Fruit fly (Drosophila melanogaster) whole organism, prepupa: Measurements from ENCODE around the gene CG14968.

Experiments
- Blimp-1 ChIP-seq: fragments of 200-800 bp; sonication (Bioruptor generic); optimal IDR thresholded peaks from 3 replicates; lab custom pipeline; 2017; ENCODE audit warnings: missing biosample characterization, missing genetic modification characterization, mild to moderate bottlenecking, moderate library complexity, missing genetic modification reagents
- CG10631 ChIP-seq: fragments of 200-800 bp; sonication (Bioruptor generic); optimal IDR thresholded peaks from 2 replicates; lab custom pipeline; 2016; ENCODE audit warnings: missing biosample characterization, missing genetic modification characterization
- CG10669 ChIP-seq: fragments of 200-800 bp; sonication (Bioruptor generic); optimal IDR thresholded peaks from 3 replicates; lab custom pipeline; 2018; ENCODE audit warnings: missing biosample characterization, mild to moderate bottlenecking, missing genetic modification characterization, moderate library complexity
- CG11762 ChIP-seq: fragments of 200-800 bp; sonication (Bioruptor generic); optimal IDR thresholded peaks from 3 replicates; lab custom pipeline; 2016; ENCODE audit warnings: missing biosample characterization, missing genetic modification characterization; ENCODE audit not compliant: insufficient read depth
- CG11902 ChIP-seq: fragments of 200-800 bp; sonication (Bioruptor generic); optimal IDR thresholded peaks from 3 replicates; lab custom pipeline; 2016; ENCODE audit warnings: missing biosample characterization, missing genetic modification characterization
- CG15336 ChIP-seq: fragments of 200-800 bp; sonication (Bioruptor generic); IDR thresholded peaks from 2 replicates; pipeline ENCODE4 v1.3.6; 2022; ENCODE audit warnings: missing biosample characterization, missing genetic modification characterization
- CG1621 ChIP-seq: fragments of 200-800 bp; sonication (Bioruptor generic); optimal IDR thresholded peaks from 3 replicates; lab custom pipeline; 2018; ENCODE audit warnings: missing biosample characterization, mild to moderate bottlenecking, missing genetic modification characterization
- CG16779 ChIP-seq: fragments of 200-800 bp; sonication (Bioruptor generic); optimal IDR thresholded peaks from 3 replicates; lab custom pipeline; 2017; ENCODE audit warnings: missing biosample characterization, mild to moderate bottlenecking, missing genetic modification characterization
- CG3032 ChIP-seq: fragments of 200-800 bp; optimal IDR thresholded peaks from 2 replicates; lab custom pipeline; 2019; ENCODE audit warnings: missing biosample characterization, mild to moderate bottlenecking, missing genetic modification characterization, moderate library complexity
- CG31627 ChIP-seq: fragments of 200-800 bp; sonication (Bioruptor generic); optimal IDR thresholded peaks from 3 replicates; lab custom pipeline; 2016; ENCODE audit warnings: missing biosample characterization, missing genetic modification characterization
- CG32006 ChIP-seq: fragments of 200-800 bp; sonication (Bioruptor generic); optimal IDR thresholded peaks from 3 replicates; lab custom pipeline; 2017; ENCODE audit warnings: missing biosample characterization, mild to moderate bottlenecking, missing genetic modification characterization
- CG34406 ChIP-seq: fragments of 200-800 bp; sonication (Bioruptor generic); optimal IDR thresholded peaks from 3 replicates; lab custom pipeline; 2016; ENCODE audit warnings: missing biosample characterization, missing genetic modification characterization
- CG3919 ChIP-seq: fragments of 200-800 bp; sonication (Bioruptor generic); optimal IDR thresholded peaks from 3 replicates; lab custom pipeline; 2016; ENCODE audit warnings: missing biosample characterization, missing genetic modification characterization
- CG4318 ChIP-seq: fragments of 200-800 bp; sonication (Bioruptor generic); optimal IDR thresholded peaks from 3 replicates; lab custom pipeline; 2017; ENCODE audit warnings: missing biosample characterization, mild to moderate bottlenecking, missing genetic modification characterization
- CG6163 ChIP-seq: fragments of 200-800 bp; sonication (Bioruptor generic); IDR thresholded peaks from 3 replicates; pipeline ENCODE4 v1.3.6; 2022; ENCODE audit warnings: missing biosample characterization, missing genetic modification characterization
- CG6276 ChIP-seq: fragments of 200-800 bp; sonication (Bioruptor generic); optimal IDR thresholded peaks from 2 replicates; lab custom pipeline; 2017; ENCODE audit warnings: missing biosample characterization, mild to moderate bottlenecking, missing genetic modification characterization
- CG6792 ChIP-seq: fragments of 200-800 bp; sonication (Bioruptor generic); optimal IDR thresholded peaks from 3 replicates; lab custom pipeline; 2016; ENCODE audit warnings: missing biosample characterization, missing genetic modification characterization
- CG6808 ChIP-seq: fragments of 200-800 bp; sonication (Bioruptor generic); optimal IDR thresholded peaks from 3 replicates; lab custom pipeline; 2017; ENCODE audit warnings: missing biosample characterization, missing genetic modification characterization, mild to moderate bottlenecking, moderate library complexity, missing genetic modification reagents
- CG6854 ChIP-seq: fragments of 200-800 bp; sonication (Bioruptor generic); optimal IDR thresholded peaks from 2 replicates; lab custom pipeline; 2017; ENCODE audit warnings: missing biosample characterization, mild to moderate bottlenecking, missing genetic modification characterization
- CG7368 ChIP-seq: fragments of 200-800 bp; sonication (Bioruptor generic); optimal IDR thresholded peaks from 3 replicates; lab custom pipeline; 2016; ENCODE audit warnings: missing biosample characterization, missing genetic modification characterization
- CG8119 ChIP-seq: fragments of 200-800 bp; sonication (Bioruptor generic); IDR thresholded peaks from 3 replicates; pipeline ENCODE4 v1.3.6; 2022; ENCODE audit warnings: missing biosample characterization, missing genetic modification characterization
- CG8632 ChIP-seq: fragments of 200-800 bp; sonication (Bioruptor generic); optimal IDR thresholded peaks from 3 replicates; lab custom pipeline; 2016; ENCODE audit warnings: missing biosample characterization, missing genetic modification characterization
- CG9139 ChIP-seq: fragments of 200-800 bp; sonication (Bioruptor generic); optimal IDR thresholded peaks from 3 replicates; lab custom pipeline; 2017; ENCODE audit warnings: missing biosample characterization, mild to moderate bottlenecking, missing genetic modification characterization
- Eip75B ChIP-seq: fragments of 200-800 bp; sonication (Bioruptor generic); optimal IDR thresholded peaks from 3 replicates; lab custom pipeline; 2016; ENCODE audit warnings: missing biosample characterization, missing genetic modification characterization
- Eip78C ChIP-seq: fragments of 200-800 bp; sonication (Bioruptor generic); peaks from one replicate; lab custom pipeline; 2016; ENCODE audit warnings: missing biosample characterization, missing genetic modification characterization
- Eip93F ChIP-seq: fragments of 200-800 bp; sonication (Bioruptor generic); optimal IDR thresholded peaks from 2 replicates; lab custom pipeline; 2016; ENCODE audit warnings: missing biosample characterization, mild to moderate bottlenecking, missing genetic modification characterization
- Ets96B ChIP-seq: fragments of 200-800 bp; optimal IDR thresholded peaks from 2 replicates; lab custom pipeline; 2019; ENCODE audit warnings: missing biosample characterization, mild to moderate bottlenecking, missing genetic modification characterization, moderate library complexity
- Gug ChIP-seq: fragments of 200-800 bp; sonication (Bioruptor generic); IDR thresholded peaks from 2 replicates; pipeline ENCODE4 v1.3.6; 2022; ENCODE audit warnings: missing biosample characterization, missing genetic modification characterization
- Hr39 ChIP-seq: fragments of 200-800 bp; sonication (Bioruptor generic); optimal IDR thresholded peaks from 2 replicates; lab custom pipeline; 2016; ENCODE audit warnings: missing biosample characterization, missing genetic modification characterization
- Met ChIP-seq: fragments of 200-800 bp; sonication (Bioruptor generic); optimal IDR thresholded peaks from 3 replicates; lab custom pipeline; 2016; ENCODE audit warnings: missing biosample characterization, missing genetic modification characterization
- OdsH ChIP-seq: fragments of 200-800 bp; sonication (Bioruptor generic); optimal IDR thresholded peaks from 3 replicates; lab custom pipeline; 2016; ENCODE audit warnings: missing biosample characterization, missing genetic modification characterization
- Smox ChIP-seq: fragments of 200-800 bp; sonication (Bioruptor generic); optimal IDR thresholded peaks from 3 replicates; lab custom pipeline; 2016; ENCODE audit warnings: missing biosample characterization, missing genetic modification characterization
- Sox102F ChIP-seq: fragments of 200-800 bp; sonication (Bioruptor generic); optimal IDR thresholded peaks from 2 replicates; lab custom pipeline; 2016; ENCODE audit warnings: missing biosample characterization, mild to moderate bottlenecking, missing genetic modification characterization
- Sox14 ChIP-seq: fragments of 200-800 bp; sonication (Bioruptor generic); optimal IDR thresholded peaks from 3 replicates; lab custom pipeline; 2016; ENCODE audit warnings: missing biosample characterization, missing genetic modification characterization
- Sox15 ChIP-seq: fragments of 200-800 bp; sonication (Bioruptor generic); optimal IDR thresholded peaks from 3 replicates; lab custom pipeline; 2016; ENCODE audit warnings: missing biosample characterization, missing genetic modification characterization
- achi ChIP-seq: fragments of 200-800 bp; sonication (Bioruptor generic); optimal IDR thresholded peaks from 3 replicates; lab custom pipeline; 2016; ENCODE audit warnings: missing biosample characterization, missing genetic modification characterization
- acj6 ChIP-seq: fragments of 200-800 bp; sonication (Bioruptor generic); optimal IDR thresholded peaks from 3 replicates; lab custom pipeline; 2016; ENCODE audit warnings: missing biosample characterization, missing genetic modification characterization
- cyc ChIP-seq: fragments of 200-800 bp; sonication (Bioruptor generic); optimal IDR thresholded peaks from 3 replicates; lab custom pipeline; 2016; ENCODE audit warnings: missing biosample characterization, missing genetic modification characterization
- dac ChIP-seq: fragments of 200-800 bp; sonication (Bioruptor generic); optimal IDR thresholded peaks from 2 replicates; lab custom pipeline; 2017; ENCODE audit warnings: missing biosample characterization, mild to moderate bottlenecking, missing genetic modification characterization
- dsx ChIP-seq: fragments of 200-800 bp; optimal IDR thresholded peaks from 3 replicates; lab custom pipeline; 2019; ENCODE audit warnings: missing biosample characterization, mild to moderate bottlenecking, missing genetic modification characterization, moderate library complexity; ENCODE audit not compliant: poor library complexity, severe bottlenecking
- eg ChIP-seq: fragments of 200-800 bp; sonication (Bioruptor generic); IDR thresholded peaks from 3 replicates; pipeline ENCODE4 v1.3.6; 2022; ENCODE audit warnings: missing biosample characterization, missing genetic modification characterization
- esn ChIP-seq: fragments of 200-800 bp; sonication (Bioruptor generic); optimal IDR thresholded peaks from 2 replicates; lab custom pipeline; 2016; ENCODE audit warnings: missing biosample characterization, mild to moderate bottlenecking, missing genetic modification characterization, moderate library complexity
- fd59A ChIP-seq: fragments of 200-800 bp; sonication (Bioruptor generic); optimal IDR thresholded peaks from 2 replicates; lab custom pipeline; 2017; ENCODE audit warnings: missing biosample characterization, mild to moderate bottlenecking, missing genetic modification characterization, missing genetic modification reagents
- fd85E ChIP-seq: fragments of 200-800 bp; sonication (Bioruptor generic); optimal IDR thresholded peaks from 3 replicates; lab custom pipeline; 2016; ENCODE audit warnings: missing biosample characterization, missing genetic modification characterization
- net ChIP-seq: fragments of 200-800 bp; sonication (Bioruptor generic); optimal IDR thresholded peaks from 3 replicates; lab custom pipeline; 2016; ENCODE audit warnings: missing biosample characterization, missing genetic modification characterization
- pdm3 ChIP-seq: fragments of 200-800 bp; sonication (Bioruptor generic); optimal IDR thresholded peaks from 3 replicates; lab custom pipeline; 2016; ENCODE audit warnings: missing biosample characterization, missing genetic modification characterization
- salr ChIP-seq, 2 experiments: fragments of 200-800 bp; sonication (Bioruptor generic); optimal IDR thresholded peaks; 3 replicates each; lab custom pipeline; 2016 to 2018; ENCODE audit warnings: missing biosample characterization in 2 of 2, missing genetic modification characterization in 2 of 2, mild to moderate bottlenecking in 1 of 2
- svp ChIP-seq: fragments of 200-800 bp; sonication (Bioruptor generic); peaks from one replicate; lab custom pipeline; 2016; ENCODE audit warnings: missing biosample characterization, missing genetic modification characterization
- topi ChIP-seq: fragments of 200-800 bp; sonication (Bioruptor generic); optimal IDR thresholded peaks from 3 replicates; lab custom pipeline; 2016; ENCODE audit warnings: missing biosample characterization, missing genetic modification characterization
- vri ChIP-seq: fragments of 200-800 bp; sonication (Bioruptor generic); optimal IDR thresholded peaks from 3 replicates; lab custom pipeline; 2016; ENCODE audit warnings: missing biosample characterization, mild to moderate bottlenecking, missing genetic modification characterization

The CG14968 gene

dm6 chr3L:3249997-3250774 is 52.7 kb downstream of the CG14968 start:
- TF ChIP-seq net (GFP tag; lab: Kevin White, UChicago) (peak; percentile 84), fd85E (no peak), pdm3 (peak; percentile 87), CG6163 (GFP tag; lab: Robert Waterston, UW) (peak; percentile 48; the same call in 2 of the 3 replicates), CG6276 (GFP tag; lab: Kevin White, UChicago) (peak; percentile 94), salr (GFP tag; optimal IDR thresholded peaks at IDR 0.05; lab: Kevin White, UChicago) (peak in 1 of 2 experiments; percentile 99), CG6792 (peak; percentile 69), dac (GFP tag; lab: Kevin White, UChicago) (peak; percentile 88), Sox15 (GFP tag; lab: Kevin White, UChicago) (peak; percentile 38), dsx (GFP tag; lab: Kevin White, UChicago) (peak; percentile 28), OdsH (peak; percentile 89), Sox14 (GFP tag; lab: Kevin White, UChicago) (peak; percentile 91), Hr39 (GFP tag; lab: Kevin White, UChicago) (peak; percentile 40), Eip93F (GFP tag; lab: Kevin White, UChicago) (peak; percentile 15), Eip75B (GFP tag; lab: Kevin White, UChicago) (peak; percentile 70), CG3919 (GFP tag; lab: Kevin White, UChicago) (peak; percentile 84), CG7368 (peak; percentile 65), eg (GFP tag; lab: Robert Waterston, UW) (peak; percentile 77), CG16779 (tag; lab: Kevin White, UChicago) (peak; percentile 63), acj6 (GFP tag; lab: Kevin White, UChicago) (peak; percentile 86), vri (GFP tag; lab: Kevin White, UChicago) (peak; percentile 10), Met (GFP tag; lab: Kevin White, UChicago) (peak; percentile 9), CG9139 (GFP tag; lab: Kevin White, UChicago) (peak; percentile 8), CG8632 (GFP tag; lab: Kevin White, UChicago) (peak; percentile 60), cyc (peak; percentile 38), CG3032 (tag; lab: Kevin White, UChicago) (peak; percentile 63), CG8119 (GFP tag; lab: Robert Waterston, UW) (peak; percentile 94), fd59A (GFP tag; lab: Kevin White, UChicago) (peak; percentile 79), Ets96B (tag; lab: Kevin White, UChicago) (peak; percentile 68), CG4318 (GFP tag; lab: Kevin White, UChicago) (peak; percentile 95), CG11902 (GFP tag; lab: Kevin White, UChicago) (no peak), CG32006 (GFP tag; lab: Kevin White, UChicago) (peak; percentile 98), Sox102F (no peak), CG15336 (peak; percentile 87), topi (GFP tag; lab: Kevin White, UChicago) (peak; percentile 17), CG6808 (GFP tag; lab: Kevin White, UChicago) (peak; percentile 69), Eip78C (GFP tag; lab: Kevin White, UChicago) (peak; percentile 95), CG34406 (GFP tag; lab: Kevin White, UChicago) (peak; percentile 45), Smox (peak; percentile 33), CG10669 (GFP tag; lab: Kevin White, UChicago) (peak; percentile 59), Gug (GFP tag; lab: Robert Waterston, UW) (peak; percentile 86), Blimp-1 (GFP tag; lab: Kevin White, UChicago) (peak; percentile 43), CG6854 (GFP tag; lab: Kevin White, UChicago) (no peak), CG11762 (peak; percentile 83), CG31627 (GFP tag; lab: Kevin White, UChicago) (peak; percentile 36), esn (peak; percentile 39), CG10631 (GFP tag; lab: Kevin White, UChicago) (peak; percentile 90), CG1621 (tag; lab: Kevin White, UChicago) (peak; percentile 16), svp (peak; percentile 78), achi (peak; percentile 90)
